Worm (Caenorhabditis elegans): ENCODE results near the gene clec-174.
"Not testable (repeated sequence)": the region's sequence is repeated elsewhere in the genome, so short reads cannot be mapped to it uniquely, and the experiment has no call there.

clec-174 gene

ce11 chrIV:3962584-3962983 is 21.1 kb upstream of the clec-174 start, which contains the start of gene Y46C8AM.1:
Gene Y46C8AM.1 (plus strand): TSS chrIV:3962884.
- TF ChIP-seq med-1 (GFP tag; optimal IDR thresholded peaks at IDR 0.05; ENCODE audit: insufficient read depth) = no peak
- TF ChIP-seq T22C8.4 (GFP tag; IDR thresholded peaks at IDR 0.05) = no peak
- no peak for TF ChIP-seq ref-1 (GFP tag; conservative IDR thresholded peaks at IDR 0.05)
- TF ChIP-seq flt-1 (GFP tag; IDR thresholded peaks at IDR 0.05) = no peak
- TF ChIP-seq ztf-29 (GFP tag; IDR thresholded peaks at IDR 0.05) = no peak
- no peak for TF ChIP-seq klf-2 (GFP tag; conservative IDR thresholded peaks at IDR 0.05)
- no peak for TF ChIP-seq cog-1 (tag; optimal IDR thresholded peaks at IDR 0.05)
- TF ChIP-seq ztf-23 (GFP tag; IDR thresholded peaks at IDR 0.05) = no peak
- TF ChIP-seq tab-1 (GFP tag; IDR thresholded peaks at IDR 0.05) = no peak

ce11 chrIV:3960396-3960795 is 18.9 kb upstream of the clec-174 start, which contains the start of gene clec-75:
Gene clec-75 (plus strand): TSS chrIV:3960734.
- TF ChIP-seq flt-1 (GFP tag; IDR thresholded peaks at IDR 0.05) (no peak), ztf-23 (GFP tag; IDR thresholded peaks at IDR 0.05) (no peak), tab-1 (GFP tag; IDR thresholded peaks at IDR 0.05) (no peak), ztf-29 (GFP tag; IDR thresholded peaks at IDR 0.05) (no peak), klf-2 (GFP tag; conservative IDR thresholded peaks at IDR 0.05) (no peak), T22C8.4 (GFP tag; IDR thresholded peaks at IDR 0.05) (no peak), cog-1 (tag; optimal IDR thresholded peaks at IDR 0.05) (no peak), ref-1 (GFP tag; conservative IDR thresholded peaks at IDR 0.05) (no peak), med-1 (GFP tag; optimal IDR thresholded peaks at IDR 0.05; ENCODE audit: insufficient read depth) (no peak)

ce11 chrIV:3956705-3957104 is 15.2 kb upstream of the clec-174 start, which contains the start of gene clec-74:
Gene clec-74 (plus strand): TSS chrIV:3957005.
- TF ChIP-seq ref-1 (GFP tag; conservative IDR thresholded peaks at IDR 0.05) (no peak), ztf-23 (GFP tag; IDR thresholded peaks at IDR 0.05) (no peak), cog-1 (tag; optimal IDR thresholded peaks at IDR 0.05) (no peak), klf-2 (GFP tag; conservative IDR thresholded peaks at IDR 0.05) (no peak), med-1 (GFP tag; optimal IDR thresholded peaks at IDR 0.05; ENCODE audit: insufficient read depth) (no peak), flt-1 (GFP tag; IDR thresholded peaks at IDR 0.05) (no peak), ztf-29 (GFP tag; IDR thresholded peaks at IDR 0.05) (no peak), T22C8.4 (GFP tag; IDR thresholded peaks at IDR 0.05) (no peak), tab-1 (GFP tag; IDR thresholded peaks at IDR 0.05) (no peak)

ce11 chrIV:3956095-3956494 is 14.6 kb upstream of the clec-174 start, which contains the start of gene clec-73:
Gene clec-73 (minus strand): TSS chrIV:3956195.
- TF ChIP-seq klf-2 (GFP tag; conservative IDR thresholded peaks at IDR 0.05) = no peak
- TF ChIP-seq cog-1 (tag; optimal IDR thresholded peaks at IDR 0.05) = no peak
- no peak for TF ChIP-seq T22C8.4 (GFP tag; IDR thresholded peaks at IDR 0.05)
- TF ChIP-seq med-1 (GFP tag; optimal IDR thresholded peaks at IDR 0.05; ENCODE audit: insufficient read depth) = no peak

ce11 chrIV:3944459-3944858 is 3.0 kb upstream of the clec-174 start, which contains the start of gene clec-72:
Gene clec-72 (plus strand): TSS chrIV:3944816.
- TF ChIP-seq ztf-29 (GFP tag; IDR thresholded peaks at IDR 0.05) = no peak
- TF ChIP-seq T22C8.4 (GFP tag; IDR thresholded peaks at IDR 0.05) = no peak
- TF ChIP-seq ref-1 (GFP tag; conservative IDR thresholded peaks at IDR 0.05) = no peak
- TF ChIP-seq klf-2 (GFP tag; conservative IDR thresholded peaks at IDR 0.05) = no peak
- no peak for TF ChIP-seq ztf-23 (GFP tag; IDR thresholded peaks at IDR 0.05)
- no peak for TF ChIP-seq flt-1 (GFP tag; IDR thresholded peaks at IDR 0.05)
- no peak for TF ChIP-seq med-1 (GFP tag; optimal IDR thresholded peaks at IDR 0.05; ENCODE audit: insufficient read depth)
- no peak for TF ChIP-seq cog-1 (tag; optimal IDR thresholded peaks at IDR 0.05)
- TF ChIP-seq tab-1 (GFP tag; IDR thresholded peaks at IDR 0.05) = no peak

- TF ChIP-seq tab-1 (GFP tag; IDR thresholded peaks at IDR 0.05) (no peak), flt-1 (GFP tag; IDR thresholded peaks at IDR 0.05) (no peak), ztf-23 (GFP tag; IDR thresholded peaks at IDR 0.05) (no peak), T22C8.4 (GFP tag; IDR thresholded peaks at IDR 0.05) (no peak), ref-1 (GFP tag; conservative IDR thresholded peaks at IDR 0.05) (no peak), med-1 (GFP tag; optimal IDR thresholded peaks at IDR 0.05; ENCODE audit: insufficient read depth) (no peak), ztf-29 (GFP tag; IDR thresholded peaks at IDR 0.05) (no peak), cog-1 (tag; optimal IDR thresholded peaks at IDR 0.05) (no peak), klf-2 (GFP tag; conservative IDR thresholded peaks at IDR 0.05) (no peak)
These were observed 1.5 kb upstream of the clec-174 start, which contains the start of gene Y46C8AL.11 for ce11 chrIV:3943003-3943402. Gene Y46C8AL.11 (plus strand): TSS chrIV:3943303.

ce11 chrIV:3937097-3937496 is 4.4 kb downstream of the clec-174 start, which contains the start of gene clec-71:
Gene clec-71 (plus strand): TSS chrIV:3937458.
- no peak for TF ChIP-seq ztf-29 (GFP tag; IDR thresholded peaks at IDR 0.05)

ce11 chrIV:3932408-3932807 is 9.1 kb downstream of the clec-174 start, which contains the start of gene clec-70:
Gene clec-70 (plus strand): TSS chrIV:3932708.
- not testable (repeated sequence) for TF ChIP-seq flt-1 (GFP tag; IDR thresholded peaks at IDR 0.05); med-1 (GFP tag; optimal IDR thresholded peaks at IDR 0.05; ENCODE audit: insufficient read depth); ref-1 (GFP tag; conservative IDR thresholded peaks at IDR 0.05)

ce11 chrIV:3926117-3926516 is 15.4 kb downstream of the clec-174 start, which contains the start of gene clec-68:
Gene clec-68 (plus strand): TSS chrIV:3926417.
- TF ChIP-seq ztf-23 (GFP tag; IDR thresholded peaks at IDR 0.05) = no peak

ce11 chrIV:3921898-3922297 is 19.6 kb downstream of the clec-174 start, which contains the start of gene clec-67:
Gene clec-67 (plus strand): TSS chrIV:3922165.
- no peak for TF ChIP-seq med-1 (GFP tag; optimal IDR thresholded peaks at IDR 0.05; ENCODE audit: insufficient read depth)
- no peak for TF ChIP-seq T22C8.4 (GFP tag; IDR thresholded peaks at IDR 0.05)
- no peak for TF ChIP-seq ztf-29 (GFP tag; IDR thresholded peaks at IDR 0.05)
- no peak for TF ChIP-seq cog-1 (tag; optimal IDR thresholded peaks at IDR 0.05)
- no peak for TF ChIP-seq ref-1 (GFP tag; conservative IDR thresholded peaks at IDR 0.05)
- TF ChIP-seq tab-1 (GFP tag; IDR thresholded peaks at IDR 0.05) = no peak
- TF ChIP-seq flt-1 (GFP tag; IDR thresholded peaks at IDR 0.05) = no peak
- no peak for TF ChIP-seq ztf-23 (GFP tag; IDR thresholded peaks at IDR 0.05)
- no peak for TF ChIP-seq klf-2 (GFP tag; conservative IDR thresholded peaks at IDR 0.05)
